Worm (Caenorhabditis elegans) whole organism, early embryonic: Measurements from ENCODE around the gene ctr-9.

Experiments
- B0310.2 ChIP-seq: sonication (generic microtip); optimal IDR thresholded peaks from 2 replicates; lab custom pipeline; 2016; ENCODE audit warnings: mild to moderate bottlenecking, missing genetic modification characterization, missing compliant biosample characterization
- F13C5.2 ChIP-seq: sonication (generic microtip); optimal IDR thresholded peaks from 2 replicates; lab custom pipeline; 2017; ENCODE audit warnings: mild to moderate bottlenecking, missing genetic modification characterization, inconsistent platforms, missing compliant biosample characterization
- aly-1 ChIP-seq: sonication (generic microtip); optimal IDR thresholded peaks from 2 replicates; lab custom pipeline; 2016; ENCODE audit warnings: missing genetic modification characterization, missing compliant biosample characterization
- ama-1 ChIP-seq: fragments of 150-350 bp; optimal IDR thresholded peaks from 2 replicates; lab custom pipeline; 2014
- ceh-13 ChIP-seq: fragments of 200-800 bp; sonication (Bioruptor generic); optimal IDR thresholded peaks from 2 replicates; lab custom pipeline; 2018; ENCODE audit warnings: mild to moderate bottlenecking, missing genetic modification characterization, missing compliant biosample characterization
- ceh-36 ChIP-seq: sonication (generic microtip); optimal IDR thresholded peaks from 2 replicates; lab custom pipeline; 2016; ENCODE audit warnings: missing genetic modification characterization, inconsistent platforms, missing compliant biosample characterization
- ets-7 ChIP-seq: sonication (generic microtip); optimal IDR thresholded peaks from 2 replicates; lab custom pipeline; 2016; ENCODE audit warnings: missing genotype, missing genetic modification characterization, missing compliant biosample characterization
- flt-1 ChIP-seq: fragments of 200-800 bp; sonication (Bioruptor generic); IDR thresholded peaks from 2 replicates; pipeline ENCODE4 v1.3.6; 2022; ENCODE audit warnings: missing genetic modification characterization, missing compliant biosample characterization
- hmbx-1 ChIP-seq: sonication (generic microtip); optimal IDR thresholded peaks from 2 replicates; lab custom pipeline; 2016; ENCODE audit warnings: mild to moderate bottlenecking, missing genetic modification characterization, missing compliant biosample characterization
- hmg-4 ChIP-seq: fragments of 200-800 bp; sonication (Bioruptor generic); optimal IDR thresholded peaks from 2 replicates; lab custom pipeline; 2018; ENCODE audit warnings: mild to moderate bottlenecking, missing genetic modification characterization, missing compliant biosample characterization
- hnd-1 ChIP-seq: sonication (generic microtip); optimal IDR thresholded peaks from 2 replicates; lab custom pipeline; 2016; ENCODE audit warnings: missing genetic modification characterization, missing compliant biosample characterization
- pes-1 ChIP-seq: fragments of 200-800 bp; sonication (Bioruptor generic); IDR thresholded peaks from 2 replicates; pipeline ENCODE4 v1.3.6; 2022; ENCODE audit warnings: missing genetic modification reagents, missing genetic modification characterization, missing compliant biosample characterization
- scrt-1 ChIP-seq: fragments of 200-800 bp; sonication (Bioruptor generic); IDR thresholded peaks from 2 replicates; pipeline ENCODE4 v1.3.6; 2022; ENCODE audit warnings: missing genetic modification characterization, missing compliant biosample characterization
- sea-1 ChIP-seq: fragments of 200-800 bp; sonication (Bioruptor generic); conservative IDR thresholded peaks from 2 replicates; pipeline ENCODE4 v1.3.6; 2022; ENCODE audit warnings: missing genetic modification characterization, missing compliant biosample characterization
- tbx-11 ChIP-seq: fragments of 200-800 bp; sonication (Bioruptor generic); IDR thresholded peaks from 2 replicates; pipeline ENCODE4 v1.3.6; 2022; ENCODE audit warnings: missing genetic modification characterization, missing compliant biosample characterization
- tbx-37 ChIP-seq: fragments of 200-800 bp; sonication (Bioruptor generic); conservative IDR thresholded peaks from 2 replicates; pipeline ENCODE4 v1.3.6; 2022; ENCODE audit warnings: missing genetic modification reagents, missing genetic modification characterization, missing compliant biosample characterization
- tra-4 ChIP-seq: sonication (generic microtip); optimal IDR thresholded peaks from 2 replicates; lab custom pipeline; 2017; ENCODE audit warnings: missing genetic modification characterization, missing compliant biosample characterization

ctr-9 gene

DNA sequence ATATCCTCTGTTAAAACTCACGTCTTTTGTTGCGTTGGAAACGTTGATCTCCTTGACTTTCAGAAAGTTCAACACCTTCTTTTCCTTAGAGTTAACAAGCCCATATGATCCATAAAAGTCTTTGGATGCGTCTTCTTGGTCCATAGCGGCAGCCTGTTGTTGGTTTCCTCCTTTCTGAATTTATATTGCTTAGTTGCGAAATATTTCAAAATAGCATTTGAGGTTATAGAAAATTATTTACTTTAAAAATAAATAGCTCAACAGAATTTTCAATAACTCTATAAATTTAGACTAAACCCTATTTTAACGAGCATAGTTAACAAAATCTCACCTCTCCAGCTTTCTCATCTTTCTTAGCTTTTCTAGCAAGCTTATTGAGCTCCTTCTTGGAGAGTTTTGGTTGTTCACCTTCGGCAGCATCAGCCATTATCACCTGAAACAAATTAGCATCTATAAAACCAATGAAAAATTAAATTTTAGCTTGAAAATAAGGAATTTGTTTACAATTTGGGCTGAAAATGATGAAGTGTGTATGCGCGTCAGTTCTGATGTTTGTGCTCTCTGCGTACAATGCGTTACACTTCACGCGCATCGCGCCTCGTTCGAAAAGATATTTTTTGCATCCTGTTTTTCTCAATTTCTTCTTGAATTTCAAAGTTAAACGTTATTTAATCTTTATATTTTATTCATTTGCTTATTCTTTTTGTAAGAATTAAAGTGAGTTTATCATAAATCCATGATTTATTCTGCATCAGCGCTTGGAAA is at the start of gene ctr-9, which contains the start of gene dars-1:
ctr-9 (plus strand) TSS at position 614 of the 765 bp plus-strand sequence.
dars-1 (minus strand) TSS at position 433 of the 765 bp plus-strand sequence.
- TF ChIP-seq tbx-11 (GFP tag; lab: Robert Waterston, UW) (no peak), hmg-4 (GFP tag; lab: Kevin White, UChicago) (no peak)

DNA sequence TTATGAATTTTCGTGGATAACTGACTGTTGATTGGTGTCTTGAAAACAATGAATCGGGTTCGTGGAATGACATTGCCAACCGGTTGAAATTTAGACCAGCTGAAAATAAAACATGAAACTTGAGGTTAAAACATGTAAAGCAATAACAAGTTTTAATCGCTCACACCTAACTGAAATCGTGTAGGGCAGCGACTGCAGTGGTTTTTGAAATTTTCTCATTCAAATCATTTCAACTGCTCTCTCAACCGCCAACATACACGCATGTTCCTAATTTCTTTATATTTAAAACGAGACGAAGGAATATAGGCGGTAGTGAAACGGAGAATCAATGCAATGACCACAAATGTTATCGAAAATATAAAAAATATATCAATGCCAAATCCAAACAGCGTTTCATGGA is 48.4 kb upstream of the ctr-9 start:
- TF ChIP-seq flt-1 (GFP tag; lab: Robert Waterston, UW) (no peak), sea-1 (GFP tag; lab: Robert Waterston, UW) (no peak), F13C5.2 (tag; lab: Kevin White, UChicago) (no peak), pes-1 (GFP tag; lab: Robert Waterston, UW) (no peak), aly-1 (tag; lab: Kevin White, UChicago) (no peak), hmg-4 (GFP tag; lab: Kevin White, UChicago) (no peak), scrt-1 (GFP tag; lab: Robert Waterston, UW) (no peak), hmbx-1 (tag; lab: Kevin White, UChicago) (no peak), ceh-13 (GFP tag; lab: Kevin White, UChicago) (no peak), ama-1 (lab: Kevin White, UChicago) (no peak), tbx-37 (GFP tag; lab: Robert Waterston, UW) (no peak), tra-4 (tag; lab: Kevin White, UChicago) (no peak), hnd-1 (tag; lab: Kevin White, UChicago) (no peak), ets-7 (no peak), B0310.2 (tag; lab: Kevin White, UChicago) (no peak), ceh-36 (tag; lab: Kevin White, UChicago) (no peak), tbx-11 (GFP tag; lab: Robert Waterston, UW) (no peak)

DNA sequence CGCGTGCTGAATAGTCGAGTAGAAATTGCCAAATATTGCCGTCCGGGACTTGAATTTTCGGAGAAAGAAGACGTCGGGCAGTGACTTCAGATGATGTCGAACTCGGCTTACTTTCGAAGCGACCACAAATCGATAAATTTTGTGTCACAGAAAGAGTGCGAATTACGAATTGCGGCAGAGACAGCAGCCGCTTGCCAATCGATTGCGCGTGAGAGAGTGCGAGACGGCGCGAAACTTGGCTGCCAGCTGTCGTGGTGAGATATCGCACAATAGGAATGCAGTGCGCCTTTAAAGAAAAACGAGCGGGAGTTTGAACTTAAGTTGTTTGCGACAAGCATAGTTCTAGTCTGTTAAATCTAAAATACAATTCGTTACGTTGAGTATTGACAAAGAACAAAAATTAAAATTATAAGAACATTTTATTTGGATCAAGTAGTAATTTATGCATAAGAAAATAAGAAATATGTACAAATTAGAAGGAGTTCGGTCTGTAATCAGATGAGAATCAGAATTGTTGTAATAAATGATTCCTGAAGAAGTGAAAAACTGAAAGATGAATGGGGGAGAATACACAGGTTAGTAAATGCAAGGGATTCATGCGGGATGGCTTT is 47.7 kb upstream of the ctr-9 start, which contains the start of gene pir-2:
pir-2 (minus strand) TSS at position 218 of the 611 bp plus-strand sequence.
- peak; percentile 46 for TF ChIP-seq hmg-4 (GFP tag; lab: Kevin White, UChicago)
- TF ChIP-seq tbx-11 (GFP tag; lab: Robert Waterston, UW): no peak
- 0 out of 2 replicates have a peak, but pooled peaks have one; percentile 39 for TF ChIP-seq sea-1 (GFP tag; lab: Robert Waterston, UW)
- TF ChIP-seq B0310.2 (tag; lab: Kevin White, UChicago): peak; percentile 23
- peak; percentile 27; the same call in 1 of the 2 replicates for TF ChIP-seq pes-1 (GFP tag; lab: Robert Waterston, UW)

DNA sequence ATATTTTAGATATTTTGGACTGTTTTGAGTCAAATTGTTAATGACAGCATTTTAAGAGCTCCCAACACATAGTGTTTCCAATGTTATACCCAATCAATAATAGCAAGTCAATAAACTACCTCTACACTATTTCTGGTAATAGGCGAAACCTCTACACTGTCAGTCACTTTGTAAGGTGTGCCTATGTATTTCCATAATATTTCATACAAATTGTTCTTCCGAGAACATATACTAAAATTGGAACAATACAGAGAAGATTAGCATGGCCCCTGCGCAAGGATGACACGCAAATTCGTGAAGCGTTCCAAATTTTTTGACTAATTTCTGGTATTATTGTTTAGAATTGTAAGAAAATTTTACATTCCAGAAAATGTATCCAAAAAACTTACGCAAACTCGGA is 45.5 kb upstream of the ctr-9 start:
- TF ChIP-seq pes-1 (GFP tag; lab: Robert Waterston, UW): peak; percentile 52; the same call in 1 of the 2 replicates

DNA sequence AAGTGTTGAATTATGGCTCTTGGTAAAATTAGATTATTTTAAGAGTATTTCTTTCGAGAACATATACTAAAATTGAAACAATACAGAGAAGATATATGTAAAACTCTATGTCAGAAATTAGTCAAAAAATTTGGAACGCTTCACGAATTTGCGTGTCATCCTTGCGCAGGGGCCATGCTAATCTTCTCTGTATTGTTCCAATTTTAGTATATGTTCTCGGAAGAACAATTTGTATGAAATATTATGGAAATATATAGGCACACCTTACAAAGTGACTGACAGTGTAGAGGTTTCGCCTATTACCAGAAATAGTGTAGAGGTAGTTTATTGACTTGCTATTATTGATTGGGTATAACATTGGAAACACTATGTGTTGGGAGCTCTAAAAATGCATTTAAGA is 43.6 kb upstream of the ctr-9 start:
- peak; percentile 65 for TF ChIP-seq pes-1 (GFP tag; lab: Robert Waterston, UW)

DNA sequence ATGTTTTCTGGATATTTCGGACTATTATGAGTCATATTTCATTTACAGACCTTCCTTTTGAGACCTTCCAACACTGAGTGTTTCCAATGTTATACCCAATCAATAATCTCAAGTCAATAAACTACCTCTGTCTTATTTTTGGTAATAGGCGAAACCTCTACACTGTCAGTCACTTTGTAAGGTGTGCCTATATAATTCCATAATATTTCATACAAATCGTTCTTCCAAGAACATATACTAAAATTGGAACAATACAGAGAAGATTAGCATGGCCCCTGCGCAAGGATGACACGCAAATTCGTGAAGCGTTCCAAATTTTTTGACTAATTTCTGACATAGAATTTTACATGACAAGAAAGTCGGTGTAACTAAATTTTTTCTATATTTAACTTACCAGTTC is 41.8 kb upstream of the ctr-9 start:
- TF ChIP-seq pes-1 (GFP tag; lab: Robert Waterston, UW): 0 out of 2 replicates have a peak, but pooled peaks have one; percentile 13

DNA sequence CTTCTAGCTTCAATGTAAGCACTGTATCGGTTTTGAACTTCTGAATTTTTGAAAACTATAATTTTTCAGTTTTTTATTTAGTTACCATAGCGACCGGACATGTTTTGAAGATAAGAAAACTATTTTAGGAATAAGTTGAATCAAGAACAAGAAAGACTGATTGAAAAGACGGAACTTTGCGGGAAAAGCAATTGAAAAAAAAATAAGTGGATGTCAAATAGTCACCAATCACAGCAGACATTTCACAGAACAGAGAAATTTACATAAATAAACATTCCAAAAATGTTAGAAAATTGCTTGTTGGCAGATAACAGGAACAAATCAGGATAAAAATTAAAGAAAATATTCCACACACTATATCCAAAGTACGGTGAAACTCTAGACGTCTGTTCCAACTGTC is 41.4 kb upstream of the ctr-9 start, which contains the start of gene F54C8.6:
F54C8.6 (minus strand) TSS at position 101 of the 400 bp plus-strand sequence.
- TF ChIP-seq pes-1 (GFP tag; lab: Robert Waterston, UW): no peak
- no peak for TF ChIP-seq B0310.2 (tag; lab: Kevin White, UChicago)
- TF ChIP-seq F13C5.2 (tag; lab: Kevin White, UChicago): no peak
- no peak for TF ChIP-seq hnd-1 (tag; lab: Kevin White, UChicago)
- no peak for TF ChIP-seq ceh-13 (GFP tag; lab: Kevin White, UChicago)
- TF ChIP-seq scrt-1 (GFP tag; lab: Robert Waterston, UW): no peak
- no peak for TF ChIP-seq tbx-37 (GFP tag; lab: Robert Waterston, UW)
- TF ChIP-seq hmg-4 (GFP tag; lab: Kevin White, UChicago): no peak
- TF ChIP-seq ama-1 (lab: Kevin White, UChicago): no peak
- no peak for TF ChIP-seq ceh-36 (tag; lab: Kevin White, UChicago)
- TF ChIP-seq sea-1 (GFP tag; lab: Robert Waterston, UW): no peak

DNA sequence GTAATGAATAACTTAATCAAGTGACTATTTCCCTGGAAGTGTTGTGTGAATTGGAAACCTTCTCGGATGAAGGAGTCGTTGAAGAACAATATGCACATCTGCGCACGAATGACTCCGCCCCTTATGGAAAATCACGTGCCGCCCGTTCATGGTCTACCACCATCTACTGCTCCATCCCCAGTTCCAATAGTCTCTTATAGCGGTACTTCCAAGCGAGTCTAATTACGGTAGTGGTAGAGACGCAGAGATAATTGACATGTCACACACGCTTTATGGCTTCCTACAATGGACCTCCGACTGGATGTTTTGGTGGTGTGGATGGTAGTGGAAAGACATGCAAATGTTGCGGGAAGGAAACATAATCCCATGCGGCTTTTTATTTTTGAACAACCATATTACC is 40.3 kb upstream of the ctr-9 start:
- TF ChIP-seq sea-1 (GFP tag; lab: Robert Waterston, UW): no peak
- no peak for TF ChIP-seq ama-1 (lab: Kevin White, UChicago)
- no peak for TF ChIP-seq aly-1 (tag; lab: Kevin White, UChicago)
- TF ChIP-seq F13C5.2 (tag; lab: Kevin White, UChicago): no peak
- peak; percentile 5 for TF ChIP-seq tra-4 (tag; lab: Kevin White, UChicago)
- no peak for TF ChIP-seq tbx-11 (GFP tag; lab: Robert Waterston, UW)
- no peak for TF ChIP-seq ceh-36 (tag; lab: Kevin White, UChicago)
- no peak for TF ChIP-seq ets-7
- no peak for TF ChIP-seq ceh-13 (GFP tag; lab: Kevin White, UChicago)
- peak; percentile 65 for TF ChIP-seq hmg-4 (GFP tag; lab: Kevin White, UChicago)
- TF ChIP-seq pes-1 (GFP tag; lab: Robert Waterston, UW): no peak
- TF ChIP-seq hmbx-1 (tag; lab: Kevin White, UChicago): no peak
- TF ChIP-seq tbx-37 (GFP tag; lab: Robert Waterston, UW): no peak
- 0 out of 2 replicates have a peak, but pooled peaks have one; percentile 12 for TF ChIP-seq scrt-1 (GFP tag; lab: Robert Waterston, UW)
- TF ChIP-seq hnd-1 (tag; lab: Kevin White, UChicago): no peak
- 0 out of 2 replicates have a peak, but pooled peaks have one; percentile 36 for TF ChIP-seq flt-1 (GFP tag; lab: Robert Waterston, UW)
- no peak for TF ChIP-seq B0310.2 (tag; lab: Kevin White, UChicago)
